Fruit fly (Drosophila melanogaster) whole organism, embryonic: ENCODE data around the gene AP-1sigma.

Experiments used
- CG10654 ChIP-seq: fragments of 200-800 bp; sonication (Bioruptor generic); optimal IDR thresholded peaks from 2 replicates; lab custom pipeline; 2016; ENCODE audit warnings: missing biosample characterization, missing genetic modification characterization
- CG12769 ChIP-seq: fragments of 200-800 bp; sonication (Bioruptor generic); optimal IDR thresholded peaks from 2 replicates; lab custom pipeline; 2019; ENCODE audit warnings: missing biosample characterization, mild to moderate bottlenecking, missing genetic modification characterization, moderate library complexity
- CG13775 ChIP-seq: fragments of 200-800 bp; sonication (Bioruptor generic); optimal IDR thresholded peaks from 3 replicates; lab custom pipeline; 2017; ENCODE audit warnings: missing biosample characterization, mild to moderate bottlenecking, missing genetic modification characterization
- CG15269 ChIP-seq: fragments of 200-800 bp; sonication (Bioruptor generic); optimal IDR thresholded peaks from 2 replicates; lab custom pipeline; 2018; ENCODE audit warnings: missing biosample characterization, mild to moderate bottlenecking, missing genetic modification characterization, moderate library complexity
- CG15601 ChIP-seq: fragments of 200-800 bp; sonication (Bioruptor generic); optimal IDR thresholded peaks from 3 replicates; lab custom pipeline; 2019; ENCODE audit warnings: missing biosample characterization, mild to moderate bottlenecking, missing genetic modification characterization, moderate library complexity
- CG17186 ChIP-seq: fragments of 200-800 bp; sonication (Bioruptor generic); optimal IDR thresholded peaks from 3 replicates; lab custom pipeline; 2017; ENCODE audit warnings: missing biosample characterization, missing genetic modification reagents, missing genetic modification characterization
- CG18262 ChIP-seq: fragments of 200-800 bp; optimal IDR thresholded peaks from 3 replicates; lab custom pipeline; 2019; ENCODE audit warnings: missing biosample characterization, mild to moderate bottlenecking, missing genetic modification characterization, moderate library complexity
- CG1832 ChIP-seq: fragments of 200-800 bp; sonication (Bioruptor generic); optimal IDR thresholded peaks from 2 replicates; lab custom pipeline; 2017; ENCODE audit warnings: missing biosample characterization, mild to moderate bottlenecking, missing genetic modification characterization, inconsistent platforms
- CG31365 ChIP-seq: fragments of 200-800 bp; sonication (Bioruptor generic); optimal IDR thresholded peaks from 2 replicates; lab custom pipeline; 2018; ENCODE audit warnings: missing biosample characterization, mild to moderate bottlenecking, missing genetic modification characterization
- CG42726 ChIP-seq: fragments of 200-800 bp; sonication (Bioruptor generic); IDR thresholded peaks from 2 replicates; pipeline ENCODE4 v1.3.6; 2022; ENCODE audit warnings: missing biosample characterization, missing genetic modification characterization; ENCODE audit not compliant: partially characterized antibody
- CG4282 ChIP-seq: fragments of 200-800 bp; sonication (Bioruptor generic); optimal IDR thresholded peaks from 2 replicates; lab custom pipeline; 2016; ENCODE audit warnings: missing biosample characterization, missing genetic modification characterization
- CG4328 ChIP-seq: fragments of 200-800 bp; sonication (Bioruptor generic); optimal IDR thresholded peaks from 3 replicates; lab custom pipeline; 2017; ENCODE audit warnings: missing biosample characterization, missing genetic modification reagents, missing genetic modification characterization
- CG5180 ChIP-seq: fragments of 200-800 bp; sonication (Bioruptor generic); optimal IDR thresholded peaks from 3 replicates; lab custom pipeline; 2017; ENCODE audit warnings: missing biosample characterization, missing genetic modification characterization, mild to moderate bottlenecking, moderate library complexity, missing genetic modification reagents
- CG8290 ChIP-seq, 3 experiments: fragments of 200-800 bp; sonication (Bioruptor generic); optimal IDR thresholded peaks; 2 replicates each; lab custom pipeline; 2016 to 2019; ENCODE audit warnings: missing biosample characterization in 3 of 3, missing genetic modification characterization in 3 of 3, mild to moderate bottlenecking in 2 of 3, moderate library complexity in 1 of 3
- E2f1 ChIP-seq: fragments of 200-800 bp; sonication (Bioruptor generic); IDR thresholded peaks from 2 replicates; pipeline ENCODE4 v1.3.6; 2022; ENCODE audit warnings: missing biosample characterization, missing genetic modification characterization
- Fer3 ChIP-seq: fragments of 200-800 bp; sonication (Bioruptor generic); optimal IDR thresholded peaks from 2 replicates; lab custom pipeline; 2018; ENCODE audit warnings: missing biosample characterization, mild to moderate bottlenecking, missing genetic modification characterization, moderate library complexity
- HLH3B ChIP-seq: fragments of 200-800 bp; sonication (Bioruptor generic); IDR thresholded peaks from 2 replicates; pipeline ENCODE4 v1.3.6; 2022; ENCODE audit warnings: missing biosample characterization, missing genetic modification characterization
- HLH54F ChIP-seq: fragments of 200-800 bp; sonication (Bioruptor generic); optimal IDR thresholded peaks from 3 replicates; lab custom pipeline; 2016; ENCODE audit warnings: missing biosample characterization, missing genetic modification characterization
- Hand ChIP-seq: fragments of 200-800 bp; sonication (Bioruptor generic); optimal IDR thresholded peaks from 2 replicates; lab custom pipeline; 2017; ENCODE audit warnings: mild to moderate bottlenecking, missing biosample characterization, missing genetic modification reagents, missing genetic modification characterization
- Hmx ChIP-seq: fragments of 200-800 bp; sonication (Bioruptor generic); optimal IDR thresholded peaks from 2 replicates; lab custom pipeline; 2016; ENCODE audit warnings: missing biosample characterization, missing genetic modification characterization
- Hr51 ChIP-seq, 2 experiments: fragments of 200-800 bp; sonication (Bioruptor generic); optimal IDR thresholded peaks; 2 replicates in 1 of 2; 3 replicates in 1 of 2; lab custom pipeline; 2016 to 2018; ENCODE audit warnings: missing biosample characterization in 2 of 2, missing genetic modification characterization in 2 of 2, mild to moderate bottlenecking in 1 of 2, moderate library complexity in 1 of 2
- Oli ChIP-seq: fragments of 200-800 bp; sonication (Bioruptor generic); optimal IDR thresholded peaks from 2 replicates; lab custom pipeline; 2018; ENCODE audit warnings: missing biosample characterization, mild to moderate bottlenecking, missing genetic modification characterization, moderate library complexity
- Sox100B ChIP-seq: fragments of 200-800 bp; sonication (Bioruptor generic); optimal IDR thresholded peaks from 3 replicates; lab custom pipeline; 2018; ENCODE audit warnings: missing biosample characterization, mild to moderate bottlenecking, missing genetic modification characterization
- Xrp1 ChIP-seq: fragments of 200-800 bp; sonication (Bioruptor generic); IDR thresholded peaks from 2 replicates; pipeline ENCODE4 v1.3.6; 2022; ENCODE audit warnings: missing biosample characterization, missing genetic modification characterization
- ab ChIP-seq: fragments of 200-800 bp; sonication (Bioruptor generic); optimal IDR thresholded peaks from 2 replicates; lab custom pipeline; 2016; ENCODE audit warnings: missing biosample characterization, missing genetic modification characterization
- aop ChIP-seq: fragments of 200-800 bp; sonication (Bioruptor generic); IDR thresholded peaks from 2 replicates; pipeline ENCODE4 v1.3.6; 2022; ENCODE audit warnings: missing biosample characterization, missing genetic modification characterization
- ara ChIP-seq: fragments of 200-800 bp; sonication (Bioruptor generic); IDR thresholded peaks from 2 replicates; pipeline ENCODE4 v1.3.6; 2022; ENCODE audit warnings: missing biosample characterization, missing genetic modification characterization
- ase ChIP-seq: fragments of 200-800 bp; sonication (Bioruptor generic); IDR thresholded peaks from 3 replicates; pipeline ENCODE4 v1.3.6; 2022; ENCODE audit warnings: missing biosample characterization, missing genetic modification characterization
- az2 ChIP-seq: fragments of 200-800 bp; sonication (Bioruptor generic); optimal IDR thresholded peaks from 3 replicates; lab custom pipeline; 2016; ENCODE audit warnings: missing biosample characterization, missing genetic modification characterization
- btn ChIP-seq: fragments of 200-800 bp; sonication (Bioruptor generic); optimal IDR thresholded peaks from 2 replicates; lab custom pipeline; 2016; ENCODE audit warnings: missing biosample characterization, missing genetic modification characterization
- cg ChIP-seq: fragments of 200-800 bp; sonication (Bioruptor generic); optimal IDR thresholded peaks from 3 replicates; lab custom pipeline; 2019; ENCODE audit warnings: missing biosample characterization, mild to moderate bottlenecking, missing genetic modification characterization, moderate library complexity
- crc ChIP-seq: fragments of 200-800 bp; sonication (Bioruptor generic); optimal IDR thresholded peaks from 2 replicates; lab custom pipeline; 2016; ENCODE audit warnings: missing biosample characterization, missing genetic modification characterization
- cwo ChIP-seq: fragments of 200-800 bp; sonication (Bioruptor generic); optimal IDR thresholded peaks from 3 replicates; lab custom pipeline; 2017; ENCODE audit warnings: missing biosample characterization, missing genetic modification characterization, mild to moderate bottlenecking, moderate library complexity, missing genetic modification reagents
- en ChIP-seq: fragments of 200-800 bp; sonication (Bioruptor generic); optimal IDR thresholded peaks from 2 replicates; lab custom pipeline; 2016; ENCODE audit warnings: missing biosample characterization, missing genetic modification characterization
- esg ChIP-seq: fragments of 200-800 bp; sonication (Bioruptor generic); conservative IDR thresholded peaks from 2 replicates; pipeline ENCODE4 v1.3.6; 2022; ENCODE audit warnings: missing biosample characterization, missing genetic modification characterization
- ewg ChIP-seq: fragments of 200-800 bp; sonication (Bioruptor generic); optimal IDR thresholded peaks from 3 replicates; lab custom pipeline; 2017; ENCODE audit warnings: mild to moderate bottlenecking, missing biosample characterization, missing genetic modification reagents, missing genetic modification characterization
- grau ChIP-seq: fragments of 200-800 bp; optimal IDR thresholded peaks from 3 replicates; lab custom pipeline; 2019; ENCODE audit warnings: missing biosample characterization, mild to moderate bottlenecking, missing genetic modification characterization, moderate library complexity
- her ChIP-seq: fragments of 200-800 bp; sonication (Bioruptor generic); optimal IDR thresholded peaks from 2 replicates; lab custom pipeline; 2016; ENCODE audit warnings: missing biosample characterization, missing genetic modification characterization
- jumu ChIP-seq: fragments of 200-800 bp; sonication (Bioruptor generic); optimal IDR thresholded peaks from 3 replicates; lab custom pipeline; 2016; ENCODE audit warnings: missing biosample characterization, missing genetic modification characterization
- ken ChIP-seq: fragments of 200-800 bp; sonication (Bioruptor generic); IDR thresholded peaks from 3 replicates; pipeline ENCODE4 v1.3.6; 2022; ENCODE audit warnings: missing biosample characterization, missing genetic modification characterization
- nau ChIP-seq: fragments of 200-800 bp; sonication (Bioruptor generic); optimal IDR thresholded peaks from 3 replicates; lab custom pipeline; 2017; ENCODE audit warnings: missing biosample characterization, mild to moderate bottlenecking, missing genetic modification characterization, missing genetic modification reagents
- pnt ChIP-seq: fragments of 200-800 bp; sonication (Bioruptor generic); optimal IDR thresholded peaks from 3 replicates; lab custom pipeline; 2016; ENCODE audit warnings: missing biosample characterization, missing genetic modification characterization
- ro ChIP-seq: fragments of 200-800 bp; sonication (Bioruptor generic); IDR thresholded peaks from 2 replicates; pipeline ENCODE4 v1.3.6; 2022; ENCODE audit warnings: missing biosample characterization, missing genetic modification characterization
- run ChIP-seq: fragments of 200-800 bp; sonication (Bioruptor generic); optimal IDR thresholded peaks from 3 replicates; lab custom pipeline; 2018; ENCODE audit warnings: missing biosample characterization, mild to moderate bottlenecking, missing genetic modification characterization
- scrt ChIP-seq: fragments of 200-800 bp; sonication (Bioruptor generic); optimal IDR thresholded peaks from 2 replicates; lab custom pipeline; 2018; ENCODE audit warnings: missing biosample characterization, mild to moderate bottlenecking, missing genetic modification characterization, moderate library complexity
- sim ChIP-seq: fragments of 200-800 bp; sonication (Bioruptor generic); IDR thresholded peaks from 2 replicates; pipeline ENCODE4 v1.3.6; 2022; ENCODE audit warnings: missing biosample characterization, missing genetic modification characterization
- slbo ChIP-seq: fragments of 200-800 bp; sonication (Bioruptor generic); IDR thresholded peaks from 2 replicates; pipeline ENCODE4 v1.3.6; 2022; ENCODE audit warnings: missing biosample characterization, missing genetic modification characterization
- sqz ChIP-seq: fragments of 200-800 bp; sonication (Bioruptor generic); optimal IDR thresholded peaks from 3 replicates; lab custom pipeline; 2018; ENCODE audit warnings: missing biosample characterization, mild to moderate bottlenecking, missing genetic modification characterization

Gene AP-1sigma

DNA sequence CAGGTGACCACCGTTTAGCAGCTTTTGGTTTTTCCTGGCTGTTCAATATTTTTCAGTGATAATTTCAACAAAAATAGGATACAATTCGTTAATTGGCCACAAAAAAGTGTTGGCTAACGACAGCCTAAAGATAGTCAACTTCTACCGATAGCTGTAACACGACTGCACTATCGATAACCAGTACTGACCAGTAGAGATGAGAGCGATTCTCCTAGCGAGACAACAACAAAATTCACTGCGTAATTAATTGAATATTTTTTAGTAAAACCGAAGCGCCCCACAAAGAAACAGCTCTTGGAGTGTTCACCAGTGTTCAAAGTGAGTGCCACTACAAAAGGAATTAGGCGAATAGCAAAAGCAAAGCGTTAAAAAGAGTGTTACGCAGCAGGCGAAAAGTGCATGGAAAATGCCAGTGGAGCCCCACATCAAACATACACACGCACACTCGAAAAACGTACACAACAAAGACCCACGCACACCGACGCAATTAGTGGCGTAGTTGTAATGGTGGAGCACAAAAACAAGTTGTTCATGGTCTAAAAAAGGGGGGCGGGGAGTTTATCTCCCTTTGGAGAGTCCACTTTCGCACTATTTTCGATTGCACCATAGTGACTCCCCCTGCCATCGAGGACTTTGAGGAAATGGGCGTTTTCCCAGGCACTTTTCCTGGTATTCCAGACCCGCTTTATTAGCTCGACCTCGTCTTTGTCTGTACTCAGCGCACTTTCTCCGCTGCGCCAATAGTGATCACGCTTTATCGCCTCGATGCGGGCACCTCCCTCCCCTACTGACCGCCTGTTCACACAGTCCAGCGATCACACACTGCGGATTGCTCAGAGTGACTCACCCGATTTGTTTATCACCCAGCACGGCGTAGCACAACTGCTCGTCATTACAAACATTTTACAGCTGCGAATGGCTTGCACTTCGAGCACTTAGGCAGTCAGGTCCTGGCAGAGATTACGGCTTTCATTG is 34.7 kb downstream of the AP-1sigma start, which contains the start of the genes Epp and Rab7 (continued):
- no peak for TF ChIP-seq Sox100B (GFP tag; lab: Kevin White, UChicago)
- peak; percentile 88 for TF ChIP-seq CG17186 (GFP tag; lab: Kevin White, UChicago)
- TF ChIP-seq aop: no peak
- peak; percentile 28 for TF ChIP-seq CG15601
- TF ChIP-seq HLH54F: peak; percentile 64
- TF ChIP-seq scrt (GFP tag; lab: Kevin White, UChicago): peak; percentile 2
- no peak for TF ChIP-seq E2f1
- TF ChIP-seq ro (GFP tag; lab: Robert Waterston, UW): no peak
- peak; percentile 54 for TF ChIP-seq jumu (GFP tag; lab: Kevin White, UChicago)
- TF ChIP-seq pnt (GFP tag; lab: Kevin White, UChicago): no peak
- no peak for TF ChIP-seq ab
- TF ChIP-seq sim (GFP tag; lab: Robert Waterston, UW): no peak
- peak; percentile 12 for TF ChIP-seq ewg (GFP tag; lab: Kevin White, UChicago)
- TF ChIP-seq az2 (GFP tag; lab: Kevin White, UChicago): no peak
- peak; percentile 22 for TF ChIP-seq grau (tag; lab: Kevin White, UChicago)
- peak; percentile 53; the same call in 1 of the 3 replicates for TF ChIP-seq ken (GFP tag; lab: Robert Waterston, UW)
- TF ChIP-seq crc (GFP tag; lab: Kevin White, UChicago): no peak
- peak; percentile 15 for TF ChIP-seq CG18262
- peak; percentile 12 for TF ChIP-seq CG4282
- TF ChIP-seq Hmx (GFP tag; lab: Kevin White, UChicago): no peak
- no peak for TF ChIP-seq ara (GFP tag; lab: Robert Waterston, UW)
- TF ChIP-seq CG5180 (GFP tag; lab: Kevin White, UChicago): no peak
- peak; percentile 23 for TF ChIP-seq CG8290 (GFP tag; optimal IDR thresholded peaks at IDR 0.05; lab: Kevin White, UChicago)
- peak in 1 of 2 experiments; percentile 73 for TF ChIP-seq CG8290 (tag; optimal IDR thresholded peaks at IDR 0.05; lab: Kevin White, UChicago)
- TF ChIP-seq CG4328: no peak
- TF ChIP-seq Xrp1 (GFP tag; lab: Robert Waterston, UW): 0 out of 2 replicates have a peak, but pooled peaks have one; percentile 24
- TF ChIP-seq CG10654: peak; percentile 30
- TF ChIP-seq CG13775: no peak
- no peak for TF ChIP-seq sqz
- TF ChIP-seq CG42726 (GFP tag; lab: Robert Waterston, UW): peak; percentile 93
- no peak for TF ChIP-seq ase (GFP tag; lab: Robert Waterston, UW)
- TF ChIP-seq CG12769 (tag; lab: Kevin White, UChicago): no peak
- peak in 1 of 2 experiments; percentile 52 for TF ChIP-seq Hr51 (GFP tag; optimal IDR thresholded peaks at IDR 0.05; lab: Kevin White, UChicago)
- no peak for TF ChIP-seq CG15269
- no peak for TF ChIP-seq run (tag; lab: Kevin White, UChicago)
- TF ChIP-seq slbo: peak; percentile 71
- peak; percentile 36 for TF ChIP-seq cwo (GFP tag; lab: Kevin White, UChicago)
- peak; percentile 96 for TF ChIP-seq cg (GFP tag; lab: Kevin White, UChicago)
- TF ChIP-seq esg: no peak
- no peak for TF ChIP-seq Oli
- TF ChIP-seq nau: peak; percentile 45
- no peak for TF ChIP-seq Fer3 (tag; lab: Kevin White, UChicago)
- no peak for TF ChIP-seq HLH3B (GFP tag; lab: Robert Waterston, UW)
- TF ChIP-seq btn (GFP tag; lab: Kevin White, UChicago): no peak
- TF ChIP-seq en (GFP tag; lab: Kevin White, UChicago): no peak
- no peak for TF ChIP-seq CG1832
- TF ChIP-seq CG31365 (tag; lab: Kevin White, UChicago): no peak
- no peak for TF ChIP-seq Hand (GFP tag; lab: Kevin White, UChicago)
- TF ChIP-seq her (GFP tag; lab: Kevin White, UChicago): peak; percentile 59
